Worm (Caenorhabditis elegans) whole organism, L1 larva: ENCODE data around the gene T25E4.2.

ENCODE experiments used
- C16A3.4 ChIP-seq: fragments of 150-350 bp; optimal IDR thresholded peaks from 2 replicates; lab custom pipeline; 2014; ENCODE audit warnings: missing biosample characterization, missing genetic modification characterization
- F16B12.6 ChIP-seq: fragments of 150-350 bp; optimal IDR thresholded peaks from 2 replicates; lab custom pipeline; 2014; ENCODE audit warnings: missing biosample characterization, missing genetic modification characterization
- blmp-1 ChIP-seq: fragments of 150-350 bp; optimal IDR thresholded peaks from 2 replicates; lab custom pipeline; 2014; ENCODE audit warnings: missing biosample characterization, missing genetic modification characterization
- elt-3 ChIP-seq, 6 experiments: fragments of 150-350 bp in 1 of 6; sonication (generic microtip); optimal IDR thresholded peaks; 2 replicates each; lab custom pipeline; 2017 to 2018; ENCODE audit warnings: missing biosample characterization in 6 of 6, missing genetic modification characterization in 6 of 6, inconsistent platforms in 1 of 6
- fkh-10 ChIP-seq: sonication (generic microtip); optimal IDR thresholded peaks from 2 replicates; lab custom pipeline; 2017; ENCODE audit warnings: missing biosample characterization, missing genetic modification reagents, missing genetic modification characterization
- fos-1 ChIP-seq: fragments of 150-350 bp; optimal IDR thresholded peaks from 2 replicates; lab custom pipeline; 2014; ENCODE audit warnings: missing biosample characterization, missing genetic modification characterization
- lin-13 ChIP-seq: fragments of 150-350 bp; optimal IDR thresholded peaks from 2 replicates; lab custom pipeline; 2014; ENCODE audit warnings: missing biosample characterization, missing genetic modification reagents, missing genetic modification characterization
- nhr-19 ChIP-seq: fragments of 200-800 bp; sonication (Bioruptor generic); conservative IDR thresholded peaks from 2 replicates; pipeline ENCODE4 v1.3.6; 2022; ENCODE audit warnings: missing genetic modification characterization, missing compliant biosample characterization
- pag-3 ChIP-seq: sonication (generic microtip); optimal IDR thresholded peaks from 2 replicates; lab custom pipeline; 2017; ENCODE audit warnings: missing genetic modification characterization, mild to moderate bottlenecking, missing compliant biosample characterization, antibody characterized with exemption, borderline replicate concordance; ENCODE audit not compliant: insufficient read depth
- rnt-1 ChIP-seq: sonication (generic microtip); optimal IDR thresholded peaks from 2 replicates; lab custom pipeline; 2016; ENCODE audit warnings: mild to moderate bottlenecking, missing genetic modification characterization, moderate library complexity, missing compliant biosample characterization
- sptf-1 ChIP-seq: fragments of 150-350 bp; optimal IDR thresholded peaks from 2 replicates; lab custom pipeline; 2014; ENCODE audit warnings: missing biosample characterization, missing genetic modification characterization
- xbp-1 ChIP-seq: sonication (generic microtip); optimal IDR thresholded peaks from 2 replicates; lab custom pipeline; 2016; ENCODE audit warnings: missing genetic modification characterization, missing compliant biosample characterization
- ztf-11 ChIP-seq, 2 experiments: sonication (generic microtip); optimal IDR thresholded peaks; 2 replicates each; lab custom pipeline; 2016 to 2017; ENCODE audit warnings: missing genetic modification characterization in 2 of 2, missing biosample characterization in 1 of 2, missing compliant biosample characterization in 1 of 2

DNA sequence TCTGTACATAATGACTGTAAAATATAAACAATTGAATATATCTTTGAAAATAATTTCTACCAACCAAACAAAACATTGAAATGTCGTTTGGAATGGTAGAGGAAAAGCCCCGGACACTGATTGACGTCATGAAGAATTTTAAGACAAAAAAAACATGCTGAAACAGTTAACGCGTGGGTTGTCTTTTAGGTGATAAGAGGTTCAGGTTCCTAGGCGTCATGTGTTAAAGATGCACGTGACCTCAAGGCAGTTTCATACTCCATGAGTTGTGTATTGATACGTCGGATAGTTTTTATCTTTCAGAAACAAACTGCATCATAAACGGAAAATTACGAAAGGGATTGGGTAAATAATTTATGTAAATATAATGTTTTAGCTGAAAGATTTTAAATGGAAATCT lies 25.1 kb downstream of the T25E4.2 start:
- no peak for TF ChIP-seq fos-1 (tag; lab: Kevin White, UChicago)
- TF ChIP-seq elt-3 (tag; optimal IDR thresholded peaks at IDR 0.05; lab: Kevin White, UChicago): no peak
- no peak for TF ChIP-seq pag-3 (tag; lab: Kevin White, UChicago)
- no peak for TF ChIP-seq ztf-11 (tag; optimal IDR thresholded peaks at IDR 0.05; lab: Kevin White, UChicago)
- TF ChIP-seq F16B12.6 (tag; lab: Kevin White, UChicago): no peak
- TF ChIP-seq sptf-1 (tag; lab: Kevin White, UChicago): no peak
- no peak for TF ChIP-seq lin-13 (GFP tag; lab: Kevin White, UChicago)
- TF ChIP-seq C16A3.4 (tag; lab: Kevin White, UChicago): no peak
- no peak for TF ChIP-seq nhr-19 (GFP tag; lab: Robert Waterston, UW)
- TF ChIP-seq rnt-1: no peak
- TF ChIP-seq blmp-1 (tag; lab: Kevin White, UChicago): no peak
- no peak for TF ChIP-seq xbp-1 (tag; lab: Kevin White, UChicago)
- TF ChIP-seq fkh-10: no peak
